Fruit fly (Drosophila melanogaster) whole organism, embryonic: ENCODE data around the gene Reepl1.

Source experiments
- CG1024 ChIP-seq: fragments of 200-800 bp; sonication (Bioruptor generic); IDR thresholded peaks from 2 replicates; pipeline ENCODE4 v1.3.6; 2022; ENCODE audit warnings: missing biosample characterization, missing genetic modification characterization
- CG10267 ChIP-seq: fragments of 200-800 bp; sonication (Bioruptor generic); optimal IDR thresholded peaks from 2 replicates; lab custom pipeline; 2018; ENCODE audit warnings: missing biosample characterization, mild to moderate bottlenecking, missing genetic modification characterization, moderate library complexity
- CG11398 ChIP-seq: fragments of 200-800 bp; sonication (Bioruptor generic); optimal IDR thresholded peaks from 2 replicates; lab custom pipeline; 2016; ENCODE audit warnings: missing biosample characterization, missing genetic modification characterization
- CG1233 ChIP-seq: fragments of 200-800 bp; sonication (Bioruptor generic); optimal IDR thresholded peaks from 4 replicates; lab custom pipeline; 2018; ENCODE audit warnings: missing biosample characterization, mild to moderate bottlenecking, missing genetic modification characterization
- CG14050 ChIP-seq: fragments of 200-800 bp; sonication (Bioruptor generic); IDR thresholded peaks from 3 replicates; pipeline ENCODE4 v1.3.6; 2022; ENCODE audit warnings: missing biosample characterization, missing genetic modification characterization
- CG14441 ChIP-seq: fragments of 200-800 bp; sonication (Bioruptor generic); IDR thresholded peaks from 2 replicates; pipeline ENCODE4 v1.3.6; 2022; ENCODE audit warnings: missing biosample characterization, missing genetic modification characterization
- CG15479 ChIP-seq: fragments of 200-800 bp; sonication (Bioruptor generic); optimal IDR thresholded peaks from 3 replicates; lab custom pipeline; 2019; ENCODE audit warnings: missing biosample characterization, mild to moderate bottlenecking, missing genetic modification characterization, moderate library complexity
- CG15514 ChIP-seq: fragments of 200-800 bp; sonication (Bioruptor generic); optimal IDR thresholded peaks from 3 replicates; lab custom pipeline; 2017; ENCODE audit warnings: missing biosample characterization, missing genetic modification characterization, mild to moderate bottlenecking, moderate library complexity, missing genetic modification reagents
- CG17361 ChIP-seq: fragments of 200-800 bp; sonication (Bioruptor generic); IDR thresholded peaks from 3 replicates; pipeline ENCODE4 v1.3.6; 2022; ENCODE audit warnings: missing biosample characterization, missing genetic modification characterization
- CG17802 ChIP-seq: fragments of 200-800 bp; sonication (Bioruptor generic); optimal IDR thresholded peaks from 2 replicates; lab custom pipeline; 2018; ENCODE audit warnings: missing biosample characterization, mild to moderate bottlenecking, missing genetic modification characterization, moderate library complexity
- CG17912 ChIP-seq: fragments of 200-800 bp; sonication (Bioruptor generic); optimal IDR thresholded peaks from 2 replicates; lab custom pipeline; 2018; ENCODE audit warnings: missing biosample characterization, mild to moderate bottlenecking, missing genetic modification characterization
- CG18619 ChIP-seq: fragments of 200-800 bp; sonication (Bioruptor generic); optimal IDR thresholded peaks from 3 replicates; lab custom pipeline; 2017; ENCODE audit warnings: missing biosample characterization, mild to moderate bottlenecking, missing genetic modification characterization
- CG18764 ChIP-seq: fragments of 200-800 bp; sonication (Bioruptor generic); optimal IDR thresholded peaks from 3 replicates; lab custom pipeline; 2016; ENCODE audit warnings: missing biosample characterization, missing genetic modification characterization
- CG30403 ChIP-seq: fragments of 200-800 bp; sonication (Bioruptor generic); optimal IDR thresholded peaks from 3 replicates; lab custom pipeline; 2016; ENCODE audit warnings: missing biosample characterization, missing genetic modification characterization
- CG34224 ChIP-seq: fragments of 200-800 bp; sonication (Bioruptor generic); IDR thresholded peaks from 3 replicates; pipeline ENCODE4 v1.3.6; 2022; ENCODE audit warnings: missing biosample characterization, missing genetic modification characterization; ENCODE audit not compliant: partially characterized antibody
- CG5953 ChIP-seq: fragments of 200-800 bp; sonication (Bioruptor generic); IDR thresholded peaks from 2 replicates; pipeline ENCODE4 v1.3.6; 2022; ENCODE audit warnings: missing biosample characterization, missing genetic modification characterization
- CG6791 ChIP-seq: fragments of 200-800 bp; sonication (Bioruptor generic); IDR thresholded peaks from 3 replicates; pipeline ENCODE4 v1.3.6; 2022; ENCODE audit warnings: missing biosample characterization, missing genetic modification characterization; ENCODE audit not compliant: partially characterized antibody
- CG7786 ChIP-seq: fragments of 200-800 bp; sonication (Bioruptor generic); optimal IDR thresholded peaks from 2 replicates; lab custom pipeline; 2016; ENCODE audit warnings: missing biosample characterization, missing genetic modification characterization
- CG8281 ChIP-seq: fragments of 200-800 bp; sonication (Bioruptor generic); optimal IDR thresholded peaks from 2 replicates; lab custom pipeline; 2018; ENCODE audit warnings: missing biosample characterization, mild to moderate bottlenecking, missing genetic modification characterization, moderate library complexity
- CG8290 ChIP-seq, 3 experiments: fragments of 200-800 bp; sonication (Bioruptor generic); optimal IDR thresholded peaks; 2 replicates each; lab custom pipeline; 2016 to 2019; ENCODE audit warnings: missing biosample characterization in 3 of 3, missing genetic modification characterization in 3 of 3, mild to moderate bottlenecking in 2 of 3, moderate library complexity in 1 of 3
- D ChIP-seq, 2 experiments: fragments of 200-800 bp in 1 of 2; fragments of >200 bp in 1 of 2; sonication (Bioruptor generic) in 1 of 2; optimal IDR thresholded peaks; 2 replicates in 1 of 2; 3 replicates in 1 of 2; lab custom pipeline; 2017; ENCODE audit warnings: mild to moderate bottlenecking in 1 of 2, missing biosample characterization in 1 of 2, missing genetic modification characterization in 1 of 2, missing genetic modification reagents in 1 of 2
- Fer3 ChIP-seq: fragments of 200-800 bp; sonication (Bioruptor generic); optimal IDR thresholded peaks from 2 replicates; lab custom pipeline; 2018; ENCODE audit warnings: missing biosample characterization, mild to moderate bottlenecking, missing genetic modification characterization, moderate library complexity
- HLHmδ ChIP-seq: fragments of 200-800 bp; sonication (Bioruptor generic); optimal IDR thresholded peaks from 2 replicates; lab custom pipeline; 2018; ENCODE audit warnings: missing biosample characterization, mild to moderate bottlenecking, missing genetic modification characterization, moderate library complexity
- Hr39 ChIP-seq: fragments of >200 bp; optimal IDR thresholded peaks from 2 replicates; lab custom pipeline; 2017
- Hr51 ChIP-seq, 2 experiments: fragments of 200-800 bp; sonication (Bioruptor generic); optimal IDR thresholded peaks; 2 replicates in 1 of 2; 3 replicates in 1 of 2; lab custom pipeline; 2016 to 2018; ENCODE audit warnings: missing biosample characterization in 2 of 2, missing genetic modification characterization in 2 of 2, mild to moderate bottlenecking in 1 of 2, moderate library complexity in 1 of 2
- Lim3 ChIP-seq: fragments of 200-800 bp; sonication (Bioruptor generic); IDR thresholded peaks from 2 replicates; pipeline ENCODE4 v1.3.6; 2022; ENCODE audit warnings: missing biosample characterization, missing genetic modification characterization
- MTF-1 ChIP-seq: fragments of 200-800 bp; sonication (Bioruptor generic); optimal IDR thresholded peaks from 2 replicates; lab custom pipeline; 2018; ENCODE audit warnings: missing biosample characterization, mild to moderate bottlenecking, missing genetic modification characterization, borderline replicate concordance
- Med ChIP-seq: fragments of 200-800 bp; sonication (Bioruptor generic); peaks from one replicate; lab custom pipeline; 2016; ENCODE audit warnings: missing biosample characterization, missing genetic modification characterization, mild to moderate bottlenecking, inconsistent platforms, moderate library complexity
- Sin3A ChIP-seq: fragments of >200 bp; optimal IDR thresholded peaks from 2 replicates; lab custom pipeline; 2018
- Xbp1 ChIP-seq: fragments of 200-800 bp; sonication (Bioruptor generic); optimal IDR thresholded peaks from 3 replicates; lab custom pipeline; 2016; ENCODE audit warnings: missing biosample characterization, mild to moderate bottlenecking, missing genetic modification characterization
- ara ChIP-seq: fragments of 200-800 bp; sonication (Bioruptor generic); IDR thresholded peaks from 2 replicates; pipeline ENCODE4 v1.3.6; 2022; ENCODE audit warnings: missing biosample characterization, missing genetic modification characterization
- bsh ChIP-seq, 2 experiments: fragments of 200-800 bp; sonication (Bioruptor generic); optimal IDR thresholded peaks; 2 replicates each; lab custom pipeline; 2017 to 2018; ENCODE audit warnings: mild to moderate bottlenecking in 2 of 2, missing biosample characterization in 2 of 2, missing genetic modification characterization in 2 of 2, moderate library complexity in 1 of 2
- dimm ChIP-seq: fragments of 200-800 bp; sonication (Bioruptor generic); IDR thresholded peaks from 2 replicates; pipeline ENCODE4 v1.3.6; 2022; ENCODE audit warnings: missing biosample characterization, missing genetic modification characterization
- dm ChIP-seq: fragments of 200-800 bp; sonication (Bioruptor generic); optimal IDR thresholded peaks from 3 replicates; lab custom pipeline; 2016; ENCODE audit warnings: missing biosample characterization, missing genetic modification characterization
- fu2 ChIP-seq: fragments of 200-800 bp; sonication (Bioruptor generic); optimal IDR thresholded peaks from 2 replicates; lab custom pipeline; 2016; ENCODE audit warnings: missing biosample characterization, missing genetic modification characterization
- gfzf ChIP-seq: fragments of 200-800 bp; sonication (Bioruptor generic); optimal IDR thresholded peaks from 2 replicates; lab custom pipeline; 2016; ENCODE audit warnings: missing biosample characterization, mild to moderate bottlenecking, missing genetic modification characterization, moderate library complexity
- grau ChIP-seq: fragments of 200-800 bp; optimal IDR thresholded peaks from 3 replicates; lab custom pipeline; 2019; ENCODE audit warnings: missing biosample characterization, mild to moderate bottlenecking, missing genetic modification characterization, moderate library complexity
- jigr1 ChIP-seq: fragments of 200-800 bp; sonication (Bioruptor generic); IDR thresholded peaks from 3 replicates; pipeline ENCODE4 v1.3.6; 2022; ENCODE audit warnings: missing biosample characterization, missing genetic modification characterization
- lab ChIP-seq: fragments of 200-800 bp; sonication (Bioruptor generic); optimal IDR thresholded peaks from 3 replicates; lab custom pipeline; 2017; ENCODE audit warnings: missing biosample characterization, missing genetic modification characterization, mild to moderate bottlenecking, moderate library complexity, missing genetic modification reagents
- nerfin-2 ChIP-seq: fragments of 200-800 bp; sonication (Bioruptor generic); IDR thresholded peaks from 2 replicates; pipeline ENCODE4 v1.3.6; 2022; ENCODE audit warnings: missing biosample characterization, missing genetic modification characterization; ENCODE audit not compliant: partially characterized antibody
- nmo ChIP-seq: fragments of 200-800 bp; sonication (Bioruptor generic); optimal IDR thresholded peaks from 2 replicates; lab custom pipeline; 2018; ENCODE audit warnings: missing biosample characterization, mild to moderate bottlenecking, missing genetic modification characterization, moderate library complexity
- p53 ChIP-seq: fragments of 200-800 bp; sonication (Bioruptor generic); optimal IDR thresholded peaks from 2 replicates; lab custom pipeline; 2016; ENCODE audit warnings: missing biosample characterization, missing genetic modification characterization
- pnt ChIP-seq: fragments of 200-800 bp; sonication (Bioruptor generic); optimal IDR thresholded peaks from 3 replicates; lab custom pipeline; 2016; ENCODE audit warnings: missing biosample characterization, missing genetic modification characterization
- sc ChIP-seq, 3 experiments: fragments of >200 bp in 2 of 3; fragments of 200-800 bp in 1 of 3; sonication (Bioruptor generic) in 1 of 3; optimal IDR thresholded peaks; 2 replicates in 2 of 3; 3 replicates in 1 of 3; lab custom pipeline; 2017; ENCODE audit warnings: mild to moderate bottlenecking in 1 of 3, missing biosample characterization in 1 of 3, missing genetic modification characterization in 1 of 3, missing genetic modification reagents in 1 of 3
- stwl ChIP-seq: fragments of 200-800 bp; sonication (Bioruptor generic); optimal IDR thresholded peaks from 3 replicates; lab custom pipeline; 2018; ENCODE audit warnings: missing biosample characterization, mild to moderate bottlenecking, missing genetic modification characterization, moderate library complexity
- twi ChIP-seq: fragments of 200-800 bp; optimal IDR thresholded peaks from 2 replicates; lab custom pipeline; 2019; ENCODE audit warnings: missing biosample characterization, mild to moderate bottlenecking, missing genetic modification characterization, moderate library complexity
- wor ChIP-seq: fragments of 200-800 bp; sonication (Bioruptor generic); IDR thresholded peaks from 2 replicates; pipeline ENCODE4 v1.3.6; 2022; ENCODE audit warnings: missing biosample characterization, missing genetic modification characterization

The Reepl1 gene

DNA sequence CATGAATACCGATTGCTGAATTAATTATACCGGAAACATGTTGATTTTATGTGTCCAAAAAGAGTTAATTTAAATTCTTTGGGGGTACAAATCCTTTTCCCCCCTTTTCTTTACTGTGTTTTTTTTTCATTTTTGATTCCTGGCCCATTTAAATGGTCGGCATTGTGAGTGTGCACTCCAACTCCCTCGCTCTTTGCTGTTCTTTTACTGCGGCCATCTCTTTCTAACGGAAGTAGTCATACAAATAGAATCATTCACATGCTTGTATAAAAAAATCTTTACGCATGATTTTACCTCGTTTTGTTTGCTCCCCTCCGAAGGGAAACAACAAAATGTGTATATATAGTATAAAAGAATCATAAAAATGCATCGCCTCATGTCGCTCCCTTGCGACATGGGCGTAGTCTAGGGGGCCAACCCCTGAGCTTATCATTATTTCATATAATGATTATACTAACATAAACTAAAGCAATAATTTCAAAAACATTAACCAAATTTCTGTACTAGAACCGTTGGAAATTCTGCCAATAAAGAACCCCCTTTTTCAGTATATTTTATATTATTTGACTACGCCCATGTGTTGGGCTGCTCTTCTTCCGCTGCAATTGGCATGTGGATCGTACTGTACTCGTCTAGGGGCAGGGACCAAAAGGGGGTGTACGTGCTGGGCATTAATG is 44.3 kb upstream of the Reepl1 start (continued):
- TF ChIP-seq Lim3 (GFP tag; lab: Robert Waterston, UW): no peak
- TF ChIP-seq D (optimal IDR thresholded peaks at IDR 0.05; lab: Kevin White, UChicago): no peak
- TF ChIP-seq D (GFP tag; optimal IDR thresholded peaks at IDR 0.05; lab: Kevin White, UChicago): peak; percentile 90
- no peak for TF ChIP-seq dm (GFP tag; lab: Kevin White, UChicago)
- TF ChIP-seq CG8290 (GFP tag; optimal IDR thresholded peaks at IDR 0.05; lab: Kevin White, UChicago): peak; percentile 50
- peak in 1 of 2 experiments; percentile 12 for TF ChIP-seq CG8290 (tag; optimal IDR thresholded peaks at IDR 0.05; lab: Kevin White, UChicago)
- TF ChIP-seq pnt (GFP tag; lab: Kevin White, UChicago): peak; percentile 47
- peak; percentile 61 for TF ChIP-seq lab
- TF ChIP-seq gfzf (GFP tag; lab: Kevin White, UChicago): no peak
- TF ChIP-seq Hr39 (lab: Kevin White, UChicago): no peak
- TF ChIP-seq fu2: no peak
- TF ChIP-seq CG17912 (GFP tag; lab: Kevin White, UChicago): no peak
- TF ChIP-seq CG17802 (tag; lab: Kevin White, UChicago): peak; percentile 51
- peak; percentile 47 for TF ChIP-seq MTF-1 (GFP tag; lab: Kevin White, UChicago)
- no peak for TF ChIP-seq HLHmδ (GFP tag; lab: Kevin White, UChicago)
- peak; percentile 9 to 66 for TF ChIP-seq Hr51 (GFP tag; optimal IDR thresholded peaks at IDR 0.05; lab: Kevin White, UChicago)
- no peak for TF ChIP-seq CG15479 (GFP tag; lab: Kevin White, UChicago)
- peak; percentile 88 for TF ChIP-seq CG17361 (GFP tag; lab: Robert Waterston, UW)
- TF ChIP-seq CG10267: peak; percentile 82
- TF ChIP-seq CG18764: peak; percentile 64
- TF ChIP-seq CG11398: no peak
- TF ChIP-seq CG30403 (GFP tag; lab: Kevin White, UChicago): peak; percentile 73
- peak; percentile 64 for TF ChIP-seq CG18619
- peak; percentile 41; the same call in 1 of the 3 replicates for TF ChIP-seq CG14050
- TF ChIP-seq Xbp1: peak; percentile 71
- TF ChIP-seq CG15514 (GFP tag; lab: Kevin White, UChicago): no peak
- TF ChIP-seq ara (GFP tag; lab: Robert Waterston, UW): peak; percentile 90
- TF ChIP-seq nerfin-2 (GFP tag; lab: Robert Waterston, UW): no peak
- TF ChIP-seq sc (optimal IDR thresholded peaks at IDR 0.05; lab: Kevin White, UChicago): no peak
- peak; percentile 80 for TF ChIP-seq sc (GFP tag; optimal IDR thresholded peaks at IDR 0.05; lab: Kevin White, UChicago)
- TF ChIP-seq CG34224: no peak
- no peak for TF ChIP-seq Sin3A (lab: Kevin White, UChicago)
- peak; percentile 39 for TF ChIP-seq stwl (tag; lab: Kevin White, UChicago)
- peak; percentile 24 to 95 for TF ChIP-seq bsh (GFP tag; optimal IDR thresholded peaks at IDR 0.05; lab: Kevin White, UChicago)
- TF ChIP-seq twi (tag; lab: Kevin White, UChicago): peak; percentile 85
- peak; percentile 43; the same call in 1 of the 2 replicates for TF ChIP-seq CG5953 (GFP tag; lab: Robert Waterston, UW)
- peak; percentile 90 for TF ChIP-seq nmo (GFP tag; lab: Kevin White, UChicago)
- peak; percentile 88 for TF ChIP-seq Med (GFP tag; lab: Kevin White, UChicago)
- TF ChIP-seq CG14441 (GFP tag; lab: Robert Waterston, UW): peak; percentile 56
- TF ChIP-seq Fer3: peak; percentile 54
- no peak for TF ChIP-seq dimm (GFP tag; lab: Robert Waterston, UW)
- 0 out of 3 replicates have a peak, but pooled peaks have one; percentile 26 for TF ChIP-seq jigr1 (GFP tag; lab: Robert Waterston, UW)
- TF ChIP-seq CG6791 (GFP tag; lab: Robert Waterston, UW): no peak
- peak; percentile 75 for TF ChIP-seq CG1024 (GFP tag; lab: Robert Waterston, UW)
- no peak for TF ChIP-seq p53
- TF ChIP-seq CG8281 (tag; lab: Kevin White, UChicago): peak; percentile 57
- TF ChIP-seq grau: peak; percentile 82
- TF ChIP-seq CG7786 (GFP tag; lab: Kevin White, UChicago): no peak
- TF ChIP-seq wor: peak; percentile 59
- TF ChIP-seq CG1233 (GFP tag; lab: Kevin White, UChicago): peak; percentile 64
